Fruit fly (Drosophila melanogaster): ENCODE measurements around the gene CG8774.
A peak's percentile ranks its signal among the peaks of the same experiment; 100 is the strongest.

Gene CG8774

DNA sequence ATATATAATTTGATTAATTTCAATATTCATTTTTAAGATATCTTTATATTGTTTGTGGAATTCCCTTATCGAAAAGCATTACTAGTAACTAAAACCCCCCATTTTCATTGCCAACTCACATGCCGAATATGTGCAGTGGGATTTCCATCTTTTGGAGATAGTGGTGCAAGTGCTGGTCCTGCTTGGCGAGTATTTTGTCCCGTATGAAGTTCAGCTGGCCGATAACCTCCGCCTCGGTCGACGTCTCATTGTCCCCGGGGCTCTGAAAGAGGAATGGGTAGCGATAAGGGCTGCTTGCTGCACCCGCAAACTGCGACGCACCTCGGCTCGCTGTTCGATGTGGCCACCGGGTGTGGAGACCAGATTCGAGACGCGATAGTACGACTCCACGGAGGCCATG, 27.9 kb upstream of the CG8774 start:
- no peak for TF ChIP-seq CG3032 (tag; optimal IDR thresholded peaks at IDR 0.05)
- peak; percentile 7 for TF ChIP-seq Sox14 (GFP tag; optimal IDR thresholded peaks at IDR 0.05)
- TF ChIP-seq Eip78C (GFP tag), result peak; percentile 1
- TF ChIP-seq svp (GFP tag), result peak; percentile 100

DNA sequence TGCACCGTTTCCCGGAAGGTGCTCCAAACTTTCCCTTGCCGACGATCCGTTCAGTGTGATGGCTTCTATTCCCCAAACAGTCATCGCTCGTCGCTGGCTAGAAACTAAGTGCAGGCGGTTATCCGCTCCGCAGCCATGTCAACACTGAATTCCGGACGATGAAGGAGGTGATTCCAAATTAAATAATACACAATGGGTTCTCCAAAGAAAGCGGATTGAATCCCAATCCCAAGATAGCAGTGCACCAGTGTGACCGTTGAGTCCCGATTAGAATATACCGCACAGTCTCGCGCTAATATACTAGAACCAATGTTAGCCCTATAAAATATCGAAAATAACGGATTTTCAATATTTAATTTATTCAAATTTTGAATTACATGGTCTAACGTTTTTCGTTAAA, 26.8 kb upstream of the CG8774 start, which contains the start of gene TBC1D5:
Gene TBC1D5 (minus strand): TSS at position 254 of the 400 bp plus-strand sequence.
- no peak for TF ChIP-seq Ets96B (tag; optimal IDR thresholded peaks at IDR 0.05)
- TF ChIP-seq Lpt (GFP tag; optimal IDR thresholded peaks at IDR 0.05), result no peak
- TF ChIP-seq CG6276 (GFP tag; optimal IDR thresholded peaks at IDR 0.05), result no peak
- peak; percentile 8 for TF ChIP-seq Sox14 (GFP tag; optimal IDR thresholded peaks at IDR 0.05)
- TF ChIP-seq Eip78C (GFP tag), result peak; percentile 69
- no peak for TF ChIP-seq Eip75B (GFP tag; optimal IDR thresholded peaks at IDR 0.05)
- peak; percentile 14 for TF ChIP-seq CG6854 (GFP tag; optimal IDR thresholded peaks at IDR 0.05)
- no peak for TF ChIP-seq CG16779 (tag; optimal IDR thresholded peaks at IDR 0.05)
- no peak for TF ChIP-seq CG6163 (GFP tag; IDR thresholded peaks at IDR 0.05)
- no peak for TF ChIP-seq cyc (GFP tag; optimal IDR thresholded peaks at IDR 0.05)
- TF ChIP-seq svp (GFP tag), result peak; percentile 63

DNA sequence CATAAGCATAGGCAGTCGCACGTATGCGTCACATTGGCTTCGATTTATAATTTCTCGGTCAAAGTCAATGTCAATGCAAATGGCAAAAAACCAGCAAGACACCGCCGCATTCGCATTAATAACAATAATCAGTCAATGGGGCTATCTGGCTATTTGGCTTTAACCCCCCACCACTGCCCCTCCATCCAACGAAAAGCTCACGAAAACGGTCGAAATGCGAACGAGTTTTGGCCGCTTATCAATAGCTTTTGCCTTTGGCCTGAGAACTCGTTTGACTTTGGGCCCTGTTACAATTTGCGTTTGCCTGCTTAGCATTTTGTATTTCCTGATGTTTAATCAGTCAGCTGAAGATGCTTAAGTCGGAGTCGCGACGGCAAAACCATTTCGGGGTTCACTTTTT, 25.1 kb upstream of the CG8774 start:
- TF ChIP-seq svp (GFP tag) (no peak), fd59A (GFP tag; optimal IDR thresholded peaks at IDR 0.05) (no peak), CG1621 (tag; optimal IDR thresholded peaks at IDR 0.05) (no peak), fd85E (GFP tag; optimal IDR thresholded peaks at IDR 0.05) (no peak), Eip75B (GFP tag; optimal IDR thresholded peaks at IDR 0.05) (no peak)

DNA sequence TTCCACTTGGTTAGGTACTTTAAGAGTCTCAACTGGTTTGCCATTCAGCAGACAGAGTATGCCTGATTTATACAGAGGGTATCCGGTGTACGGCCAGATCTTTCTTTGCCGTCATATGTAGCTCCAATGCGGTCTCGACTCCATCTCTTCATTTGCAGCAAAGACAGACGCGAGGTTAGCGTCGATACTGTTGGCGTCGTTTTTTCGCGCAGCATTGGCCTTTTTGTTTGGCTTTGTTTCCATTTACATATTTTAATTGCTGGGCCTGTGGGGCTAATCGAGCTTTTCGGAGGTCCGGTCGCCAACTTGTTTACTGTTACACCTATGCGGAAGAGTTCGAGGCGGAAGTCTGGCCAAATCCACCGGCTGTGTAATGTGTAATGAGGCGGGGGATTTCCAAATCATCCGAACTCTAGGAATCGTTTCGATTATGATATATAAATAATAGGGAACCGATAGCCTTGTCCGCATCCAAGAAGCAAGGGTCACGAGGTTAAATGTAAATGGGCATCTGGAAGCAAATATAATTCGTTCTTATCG, 24.2 kb upstream of the CG8774 start:
- no peak for TF ChIP-seq cyc (GFP tag; optimal IDR thresholded peaks at IDR 0.05)
- TF ChIP-seq Eip78C (GFP tag), result no peak

DNA sequence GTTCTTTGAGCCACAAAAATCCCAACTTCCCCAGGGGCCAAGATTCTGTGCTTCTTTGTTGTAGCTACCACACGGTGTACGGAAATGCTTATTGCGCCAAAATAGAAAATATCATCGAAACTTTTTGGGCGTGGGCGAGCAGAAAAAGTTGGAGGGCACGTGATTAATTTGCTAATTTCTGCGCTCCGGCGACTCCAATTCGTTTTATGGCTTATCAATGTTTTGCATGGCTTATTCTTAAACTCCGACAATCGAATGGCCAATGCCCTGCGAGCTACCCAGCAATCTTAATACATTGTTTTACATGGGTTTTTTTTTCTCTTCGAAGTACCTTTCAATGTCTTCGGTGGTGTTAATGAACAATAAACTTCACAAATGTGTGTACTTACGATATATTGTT, 23.1 kb upstream of the CG8774 start:
- TF ChIP-seq CG34406 (GFP tag; optimal IDR thresholded peaks at IDR 0.05) (no peak), Smox (GFP tag; optimal IDR thresholded peaks at IDR 0.05) (no peak), svp (GFP tag) (peak; percentile 74), CG10631 (GFP tag; optimal IDR thresholded peaks at IDR 0.05) (no peak)

DNA sequence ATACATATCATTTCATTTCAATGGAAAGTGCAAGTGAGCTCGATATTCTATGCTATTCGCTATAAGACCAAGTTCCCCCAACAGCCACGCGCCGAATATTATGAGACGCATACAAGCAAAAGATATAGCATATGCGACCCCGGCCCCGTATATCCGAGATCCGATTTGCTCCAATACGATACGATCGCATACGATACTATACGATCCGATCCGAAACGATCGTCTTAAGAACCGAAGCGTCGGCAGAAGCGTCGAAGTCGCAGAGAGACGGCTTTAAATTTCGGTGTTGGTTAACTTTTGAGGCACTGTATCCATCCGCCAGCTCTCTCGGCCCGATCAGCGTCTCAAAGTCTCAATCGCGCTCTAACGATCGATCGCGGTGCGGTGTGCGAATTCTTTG, 19.1 kb upstream of the CG8774 start, which contains the start of gene CG8630:
Gene CG8630 (plus strand): TSS at position 303 of the 400 bp plus-strand sequence.
- TF ChIP-seq CG10669 (GFP tag; optimal IDR thresholded peaks at IDR 0.05), result no peak
- no peak for TF ChIP-seq Smox (GFP tag; optimal IDR thresholded peaks at IDR 0.05)
- TF ChIP-seq lz (GFP tag; optimal IDR thresholded peaks at IDR 0.05), result no peak
- TF ChIP-seq Blimp-1 (GFP tag; optimal IDR thresholded peaks at IDR 0.05), result no peak
- TF ChIP-seq pdm3 (GFP tag; optimal IDR thresholded peaks at IDR 0.05), result no peak
- TF ChIP-seq ss (GFP tag; optimal IDR thresholded peaks at IDR 0.05), result no peak
- TF ChIP-seq Hr39 (GFP tag; optimal IDR thresholded peaks at IDR 0.05), result no peak
- no peak for TF ChIP-seq fkh (GFP tag; optimal IDR thresholded peaks at IDR 0.05)
- no peak for TF ChIP-seq Eip75B (GFP tag; optimal IDR thresholded peaks at IDR 0.05)
- TF ChIP-seq CG32006 (GFP tag; optimal IDR thresholded peaks at IDR 0.05), result no peak
- TF ChIP-seq CG15336 (GFP tag; IDR thresholded peaks at IDR 0.05), result no peak
- TF ChIP-seq Hr4 (GFP tag; optimal IDR thresholded peaks at IDR 0.05), result no peak
- no peak for TF ChIP-seq dac (GFP tag; optimal IDR thresholded peaks at IDR 0.05)
- TF ChIP-seq Sox14 (GFP tag; optimal IDR thresholded peaks at IDR 0.05), result no peak
- TF ChIP-seq CG3919 (GFP tag; optimal IDR thresholded peaks at IDR 0.05), result no peak
- TF ChIP-seq Ets21C (GFP tag; optimal IDR thresholded peaks at IDR 0.05), result no peak
- no peak for TF ChIP-seq Ets96B (tag; optimal IDR thresholded peaks at IDR 0.05)
